Fruit fly (Drosophila melanogaster): Measurements from ENCODE around the gene CG4045.

Gene CG4045

dm6 chrX:2075846-2076377, at the start of gene CG4045 (continued):
- peak; percentile 21 for TF ChIP-seq Ssrp (tag; optimal IDR thresholded peaks at IDR 0.05)
- TF ChIP-seq CTCF (GFP tag; optimal IDR thresholded peaks at IDR 0.05): no peak
- peak; percentile 2 for TF ChIP-seq CoRest (tag; optimal IDR thresholded peaks at IDR 0.05)
- peak; percentile 64; the same call in 1 of the 2 replicates for TF ChIP-seq MBD-R2 (GFP tag; IDR thresholded peaks at IDR 0.05)
- no peak for TF ChIP-seq Fer2 (tag; optimal IDR thresholded peaks at IDR 0.05)
- no peak for TF ChIP-seq HmgZ (tag; optimal IDR thresholded peaks at IDR 0.05)
- no peak for TF ChIP-seq kni (GFP tag; optimal IDR thresholded peaks at IDR 0.05)
- TF ChIP-seq CG18262 (tag; optimal IDR thresholded peaks at IDR 0.05): peak; percentile 17
- no peak for TF ChIP-seq Lhr (GFP tag; optimal IDR thresholded peaks at IDR 0.05)
- TF ChIP-seq grau (tag; optimal IDR thresholded peaks at IDR 0.05): peak; percentile 28
- TF ChIP-seq CG1832 (GFP tag; optimal IDR thresholded peaks at IDR 0.05): no peak
- no peak for TF ChIP-seq CG10209 (GFP tag; optimal IDR thresholded peaks at IDR 0.05)
- peak; percentile 83 for TF ChIP-seq wek (GFP tag; optimal IDR thresholded peaks at IDR 0.05)
- TF ChIP-seq CG13424 (tag; optimal IDR thresholded peaks at IDR 0.05): peak; percentile 17
- TF ChIP-seq CG14014 (GFP tag; IDR thresholded peaks at IDR 0.05): no peak
- TF ChIP-seq CG15514 (GFP tag; optimal IDR thresholded peaks at IDR 0.05): peak; percentile 19
- no peak for TF ChIP-seq jigr1 (GFP tag; IDR thresholded peaks at IDR 0.05)
- peak; percentile 6 for TF ChIP-seq sug (tag; optimal IDR thresholded peaks at IDR 0.05)
- TF ChIP-seq cato (GFP tag; optimal IDR thresholded peaks at IDR 0.05; ENCODE audit: borderline replicate concordance): no peak
- peak; percentile 15 for TF ChIP-seq CG12391 (tag; optimal IDR thresholded peaks at IDR 0.05)
- TF ChIP-seq tll (GFP tag; optimal IDR thresholded peaks at IDR 0.05): no peak
- TF ChIP-seq CG6689 (GFP tag; IDR thresholded peaks at IDR 0.05): 0 out of 2 replicates have a peak, but pooled peaks have one; percentile 24
- peak; percentile 12 for TF ChIP-seq CG14710 (tag; optimal IDR thresholded peaks at IDR 0.05)
- TF ChIP-seq CG7987 (GFP tag; optimal IDR thresholded peaks at IDR 0.05): no peak
- peak; percentile 3 for TF ChIP-seq D19A (tag; optimal IDR thresholded peaks at IDR 0.05)
- TF ChIP-seq Dp (GFP tag; optimal IDR thresholded peaks at IDR 0.05): peak; percentile 22
- TF ChIP-seq Hr51 (GFP tag; optimal IDR thresholded peaks at IDR 0.05): peak in 1 of 2 experiments; percentile 15

- peak; percentile 99 for TF ChIP-seq CG9727 (GFP tag; optimal IDR thresholded peaks at IDR 0.05)
- TF ChIP-seq phol (tag; optimal IDR thresholded peaks at IDR 0.05): peak; percentile 98
- TF ChIP-seq crol (GFP tag; IDR thresholded peaks at IDR 0.05): peak; percentile 94
- TF ChIP-seq ftz-f1 (GFP tag; optimal IDR thresholded peaks at IDR 0.05): no peak
- peak; percentile 22; the same call in 1 of the 3 replicates for TF ChIP-seq sr (GFP tag; IDR thresholded peaks at IDR 0.05)
- TF ChIP-seq CrebB (tag; optimal IDR thresholded peaks at IDR 0.05): peak; percentile 73
- peak; percentile 67 for TF ChIP-seq repo (GFP tag; optimal IDR thresholded peaks at IDR 0.05)
- peak; percentile 75; the same call in 2 of the 3 replicates for TF ChIP-seq CG2889 (GFP tag; IDR thresholded peaks at IDR 0.05)
- peak; percentile 80 for TF ChIP-seq CG10565 (GFP tag; optimal IDR thresholded peaks at IDR 0.05)
- peak; percentile 87 for TF ChIP-seq NFAT (GFP tag; IDR thresholded peaks at IDR 0.05)
- TF ChIP-seq her (GFP tag; optimal IDR thresholded peaks at IDR 0.05): peak; percentile 69
- peak; percentile 82 for TF ChIP-seq CHES-1-like (GFP tag; optimal IDR thresholded peaks at IDR 0.05)
- TF ChIP-seq CoRest (tag; optimal IDR thresholded peaks at IDR 0.05): peak; percentile 99
- peak; percentile 60 for TF ChIP-seq Mad (GFP tag; optimal IDR thresholded peaks at IDR 0.05)
- peak; percentile 91 for TF ChIP-seq tup (GFP tag; optimal IDR thresholded peaks at IDR 0.05)
- peak; percentile 73 for TF ChIP-seq Elba2 (GFP tag; optimal IDR thresholded peaks at IDR 0.05)
- no peak for TF ChIP-seq Lpt (GFP tag; optimal IDR thresholded peaks at IDR 0.05)
- peak; percentile 94 for TF ChIP-seq ewg (GFP tag; optimal IDR thresholded peaks at IDR 0.05)
- TF ChIP-seq CG3281 (GFP tag; optimal IDR thresholded peaks at IDR 0.05): peak; percentile 99
- TF ChIP-seq CG3847 (GFP tag; IDR thresholded peaks at IDR 0.05): peak; percentile 93
- peak; percentile 2 for TF ChIP-seq cad (GFP tag; optimal IDR thresholded peaks at IDR 0.05)
- TF ChIP-seq CG17186 (GFP tag; optimal IDR thresholded peaks at IDR 0.05): peak; percentile 50
- peak; percentile 98 for TF ChIP-seq CG6813 (GFP tag; optimal IDR thresholded peaks at IDR 0.05)
Observed at dm6 chrX:2123965-2124688, 48.4 kb upstream of the CG4045 start.

Measured in whole organism, embryonic.